Worm (Caenorhabditis elegans): ENCODE results near the gene bcas-2.

DNA sequence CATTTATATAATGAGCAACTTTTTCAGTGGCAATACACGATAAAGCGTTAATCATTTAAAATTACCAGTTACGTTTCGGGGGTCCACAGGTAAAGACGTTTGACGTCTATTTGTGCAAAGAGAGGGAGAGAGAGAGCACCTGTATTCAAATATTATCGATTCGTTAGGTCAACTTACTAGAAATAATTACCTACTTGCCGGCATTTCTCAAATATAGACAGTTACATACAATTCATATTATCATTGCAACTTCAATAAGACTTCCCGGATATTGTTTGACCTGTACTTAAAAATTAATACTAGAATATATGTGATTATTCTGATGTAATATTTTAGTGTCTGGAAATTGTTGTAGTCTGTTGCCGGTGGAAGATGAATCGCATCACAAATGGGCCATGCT, 40.3 kb upstream of the bcas-2 start, which contains the start of gene gadr-3:
- TF ChIP-seq him-1 (tag; optimal IDR thresholded peaks at IDR 0.05) (no peak), dao-5 (tag; optimal IDR thresholded peaks at IDR 0.05) (no peak)
